Worm (Caenorhabditis elegans): ENCODE data around the gene egl-44.

ce11 chrII:5940815-5941214, 12.2 kb downstream of the egl-44 start, which contains the start of gene F28B12.6:
- TF ChIP-seq him-1 (tag; optimal IDR thresholded peaks at IDR 0.05), result no peak
- TF ChIP-seq W03F9.2 (tag; optimal IDR thresholded peaks at IDR 0.05), result no peak
- TF ChIP-seq dao-5 (tag; optimal IDR thresholded peaks at IDR 0.05), result no peak

Measured in whole organism, L4/young adult.